Fruit fly (Drosophila melanogaster): Measurements from ENCODE around the gene CG13117.

- TF ChIP-seq CG16779 (tag; optimal IDR thresholded peaks at IDR 0.05) (no peak), fd59A (GFP tag; optimal IDR thresholded peaks at IDR 0.05) (no peak), achi (GFP tag; optimal IDR thresholded peaks at IDR 0.05) (no peak), CG34406 (GFP tag; optimal IDR thresholded peaks at IDR 0.05) (no peak), Met (GFP tag; optimal IDR thresholded peaks at IDR 0.05) (no peak), dsx (GFP tag; optimal IDR thresholded peaks at IDR 0.05; ENCODE audit: poor library complexity, severe bottlenecking) (no peak)
Measured at dm6 chr2L:9729618-9730284, 6.7 kb upstream of the CG13117 start, which contains the start of gene CG13116.
